Fruit fly (Drosophila melanogaster) whole organism, embryonic: ENCODE results near the gene Mdh2.

ENCODE experiments used
- Atf3 ChIP-seq: fragments of 200-800 bp; sonication (Bioruptor generic); optimal IDR thresholded peaks from 3 replicates; lab custom pipeline; 2016; ENCODE audit warnings: missing biosample characterization, missing genetic modification characterization
- Blimp-1 ChIP-seq: fragments of 200-800 bp; sonication (Bioruptor generic); optimal IDR thresholded peaks from 3 replicates; lab custom pipeline; 2018; ENCODE audit warnings: missing biosample characterization, missing genetic modification characterization, mild to moderate bottlenecking, moderate library complexity, missing genetic modification reagents
- BtbVII ChIP-seq: fragments of 200-800 bp; sonication (Bioruptor generic); optimal IDR thresholded peaks from 3 replicates; lab custom pipeline; 2017; ENCODE audit warnings: missing biosample characterization, mild to moderate bottlenecking, missing genetic modification characterization
- CG10321 ChIP-seq: fragments of 200-800 bp; sonication (Bioruptor generic); IDR thresholded peaks from 2 replicates; pipeline ENCODE4 v1.3.6; 2022; ENCODE audit warnings: missing biosample characterization, missing genetic modification characterization
- CG10431 ChIP-seq: fragments of 200-800 bp; sonication (Bioruptor generic); optimal IDR thresholded peaks from 3 replicates; lab custom pipeline; 2018; ENCODE audit warnings: missing biosample characterization, mild to moderate bottlenecking, missing genetic modification characterization
- CG11085 ChIP-seq: fragments of 200-800 bp; sonication (Bioruptor generic); IDR thresholded peaks from 2 replicates; pipeline ENCODE4 v1.3.6; 2022; ENCODE audit warnings: missing biosample characterization, missing genetic modification characterization
- CG1233 ChIP-seq: fragments of 200-800 bp; sonication (Bioruptor generic); optimal IDR thresholded peaks from 4 replicates; lab custom pipeline; 2018; ENCODE audit warnings: missing biosample characterization, mild to moderate bottlenecking, missing genetic modification characterization
- CG12769 ChIP-seq: fragments of 200-800 bp; sonication (Bioruptor generic); optimal IDR thresholded peaks from 2 replicates; lab custom pipeline; 2019; ENCODE audit warnings: missing biosample characterization, mild to moderate bottlenecking, missing genetic modification characterization, moderate library complexity
- CG14860 ChIP-seq: fragments of 200-800 bp; sonication (Bioruptor generic); IDR thresholded peaks from 3 replicates; pipeline ENCODE4 v1.3.6; 2022; ENCODE audit warnings: missing biosample characterization, missing genetic modification characterization; ENCODE audit not compliant: partially characterized antibody
- CG1529 ChIP-seq: fragments of 200-800 bp; sonication (Bioruptor generic); optimal IDR thresholded peaks from 3 replicates; lab custom pipeline; 2018; ENCODE audit warnings: missing biosample characterization, missing genetic modification characterization
- CG17359 ChIP-seq: fragments of 200-800 bp; sonication (Bioruptor generic); optimal IDR thresholded peaks from 3 replicates; lab custom pipeline; 2018; ENCODE audit warnings: missing biosample characterization, mild to moderate bottlenecking, missing genetic modification characterization, moderate library complexity
- CG30431 ChIP-seq: fragments of 200-800 bp; sonication (Bioruptor generic); optimal IDR thresholded peaks from 2 replicates; lab custom pipeline; 2017; ENCODE audit warnings: missing biosample characterization, missing genetic modification characterization
- CG33213 ChIP-seq: fragments of 200-800 bp; sonication (Bioruptor generic); optimal IDR thresholded peaks from 3 replicates; lab custom pipeline; 2016; ENCODE audit warnings: missing biosample characterization, missing genetic modification characterization
- CG5245 ChIP-seq: fragments of 200-800 bp; sonication (Bioruptor generic); optimal IDR thresholded peaks from 3 replicates; lab custom pipeline; 2016; ENCODE audit warnings: missing biosample characterization, missing genetic modification characterization
- CG5953 ChIP-seq: fragments of 200-800 bp; sonication (Bioruptor generic); IDR thresholded peaks from 2 replicates; pipeline ENCODE4 v1.3.6; 2022; ENCODE audit warnings: missing biosample characterization, missing genetic modification characterization
- CG6175 ChIP-seq: fragments of 200-800 bp; sonication (Bioruptor generic); IDR thresholded peaks from 3 replicates; pipeline ENCODE4 v1.3.6; 2022; ENCODE audit warnings: missing biosample characterization, missing genetic modification characterization
- CG8089 ChIP-seq: fragments of 200-800 bp; sonication (Bioruptor generic); optimal IDR thresholded peaks from 3 replicates; lab custom pipeline; 2016; ENCODE audit warnings: missing biosample characterization, missing genetic modification characterization
- CG8290 ChIP-seq, 3 experiments: fragments of 200-800 bp; sonication (Bioruptor generic); optimal IDR thresholded peaks; 2 replicates each; lab custom pipeline; 2016 to 2019; ENCODE audit warnings: missing biosample characterization in 3 of 3, missing genetic modification characterization in 3 of 3, mild to moderate bottlenecking in 2 of 3, moderate library complexity in 1 of 3
- Dbx ChIP-seq: fragments of 200-800 bp; sonication (Bioruptor generic); IDR thresholded peaks from 3 replicates; pipeline ENCODE4 v1.3.6; 2022; ENCODE audit warnings: missing biosample characterization, missing genetic modification characterization
- ERR ChIP-seq: fragments of 200-800 bp; sonication (Bioruptor generic); optimal IDR thresholded peaks from 2 replicates; lab custom pipeline; 2016; ENCODE audit warnings: missing biosample characterization, missing genetic modification characterization
- HLH3B ChIP-seq: fragments of 200-800 bp; sonication (Bioruptor generic); IDR thresholded peaks from 2 replicates; pipeline ENCODE4 v1.3.6; 2022; ENCODE audit warnings: missing biosample characterization, missing genetic modification characterization
- Lhr ChIP-seq: fragments of 200-800 bp; sonication (Bioruptor generic); optimal IDR thresholded peaks from 3 replicates; lab custom pipeline; 2017; ENCODE audit warnings: mild to moderate bottlenecking, missing biosample characterization, missing genetic modification reagents, missing genetic modification characterization
- Max ChIP-seq: fragments of 200-800 bp; sonication (Bioruptor generic); optimal IDR thresholded peaks from 2 replicates; lab custom pipeline; 2016; ENCODE audit warnings: missing biosample characterization, mild to moderate bottlenecking, missing genetic modification characterization
- NC2α ChIP-seq: fragments of 200-800 bp; sonication (Bioruptor generic); optimal IDR thresholded peaks from 2 replicates; lab custom pipeline; 2016; ENCODE audit warnings: missing biosample characterization, missing genetic modification characterization
- NC2β ChIP-seq: fragments of 200-800 bp; sonication (Bioruptor generic); optimal IDR thresholded peaks from 2 replicates; lab custom pipeline; 2016; ENCODE audit warnings: missing biosample characterization, missing genetic modification characterization
- NFAT ChIP-seq: fragments of 200-800 bp; sonication (Bioruptor generic); IDR thresholded peaks from 2 replicates; pipeline ENCODE4 v1.3.6; 2022; ENCODE audit warnings: missing biosample characterization, missing genetic modification characterization
- Oli ChIP-seq: fragments of 200-800 bp; sonication (Bioruptor generic); optimal IDR thresholded peaks from 2 replicates; lab custom pipeline; 2018; ENCODE audit warnings: missing biosample characterization, mild to moderate bottlenecking, missing genetic modification characterization, moderate library complexity
- Sox102F ChIP-seq: fragments of 200-800 bp; sonication (Bioruptor generic); optimal IDR thresholded peaks from 2 replicates; lab custom pipeline; 2018; ENCODE audit warnings: missing biosample characterization, mild to moderate bottlenecking, missing genetic modification characterization, moderate library complexity
- Xrp1 ChIP-seq: fragments of 200-800 bp; sonication (Bioruptor generic); IDR thresholded peaks from 2 replicates; pipeline ENCODE4 v1.3.6; 2022; ENCODE audit warnings: missing biosample characterization, missing genetic modification characterization
- ac ChIP-seq: fragments of 200-800 bp; sonication (Bioruptor generic); optimal IDR thresholded peaks from 3 replicates; lab custom pipeline; 2017; ENCODE audit warnings: missing biosample characterization, mild to moderate bottlenecking, missing genetic modification characterization
- bowl ChIP-seq: fragments of 200-800 bp; sonication (Bioruptor generic); IDR thresholded peaks from 2 replicates; pipeline ENCODE4 v1.3.6; 2022; ENCODE audit warnings: missing biosample characterization, missing genetic modification characterization
- br ChIP-seq: fragments of >200 bp; optimal IDR thresholded peaks from 2 replicates; lab custom pipeline; 2017
- btn ChIP-seq: fragments of 200-800 bp; sonication (Bioruptor generic); optimal IDR thresholded peaks from 2 replicates; lab custom pipeline; 2016; ENCODE audit warnings: missing biosample characterization, missing genetic modification characterization
- danr ChIP-seq: fragments of 200-800 bp; sonication (Bioruptor generic); IDR thresholded peaks from 2 replicates; pipeline ENCODE4 v1.3.6; 2022; ENCODE audit warnings: missing biosample characterization, missing genetic modification characterization
- dmrt99B ChIP-seq: fragments of 200-800 bp; sonication (Bioruptor generic); optimal IDR thresholded peaks from 2 replicates; lab custom pipeline; 2018; ENCODE audit warnings: missing biosample characterization, mild to moderate bottlenecking, missing genetic modification characterization, moderate library complexity
- h ChIP-seq: fragments of >200 bp; optimal IDR thresholded peaks from 2 replicates; lab custom pipeline; 2017
- jumu ChIP-seq: fragments of 200-800 bp; sonication (Bioruptor generic); optimal IDR thresholded peaks from 3 replicates; lab custom pipeline; 2016; ENCODE audit warnings: missing biosample characterization, missing genetic modification characterization
- oc ChIP-seq: fragments of 200-800 bp; sonication (Bioruptor generic); optimal IDR thresholded peaks from 2 replicates; lab custom pipeline; 2018; ENCODE audit warnings: missing biosample characterization, mild to moderate bottlenecking, missing genetic modification characterization, moderate library complexity
- pfk ChIP-seq: fragments of 200-800 bp; sonication (Bioruptor generic); optimal IDR thresholded peaks from 2 replicates; lab custom pipeline; 2018; ENCODE audit warnings: missing biosample characterization, mild to moderate bottlenecking, missing genetic modification characterization, moderate library complexity
- ranshi ChIP-seq: fragments of 200-800 bp; sonication (Bioruptor generic); IDR thresholded peaks from 2 replicates; pipeline ENCODE4 v1.3.6; 2022; ENCODE audit warnings: missing biosample characterization, missing genetic modification characterization
- sc ChIP-seq, 3 experiments: fragments of >200 bp in 2 of 3; fragments of 200-800 bp in 1 of 3; sonication (Bioruptor generic) in 1 of 3; optimal IDR thresholded peaks; 2 replicates in 2 of 3; 3 replicates in 1 of 3; lab custom pipeline; 2017; ENCODE audit warnings: mild to moderate bottlenecking in 1 of 3, missing biosample characterization in 1 of 3, missing genetic modification characterization in 1 of 3, missing genetic modification reagents in 1 of 3
- schlank ChIP-seq: fragments of 200-800 bp; sonication (Bioruptor generic); optimal IDR thresholded peaks from 2 replicates; lab custom pipeline; 2018; ENCODE audit warnings: missing biosample characterization, mild to moderate bottlenecking, missing genetic modification characterization
- sens ChIP-seq: fragments of 200-800 bp; sonication (Bioruptor generic); peaks from one replicate; lab custom pipeline; 2016; ENCODE audit warnings: missing biosample characterization, missing genetic modification characterization
- sug ChIP-seq: fragments of 200-800 bp; optimal IDR thresholded peaks from 2 replicates; lab custom pipeline; 2019; ENCODE audit warnings: missing biosample characterization, mild to moderate bottlenecking, missing genetic modification characterization, moderate library complexity
- tio ChIP-seq: fragments of 200-800 bp; sonication (Bioruptor generic); optimal IDR thresholded peaks from 2 replicates; lab custom pipeline; 2017; ENCODE audit warnings: missing biosample characterization, missing genetic modification characterization, inconsistent platforms
- trem ChIP-seq: fragments of 200-800 bp; optimal IDR thresholded peaks from 3 replicates; lab custom pipeline; 2019; ENCODE audit warnings: missing biosample characterization, mild to moderate bottlenecking, missing genetic modification characterization, moderate library complexity
- unc-4 ChIP-seq: fragments of 200-800 bp; sonication (Bioruptor generic); IDR thresholded peaks from 2 replicates; pipeline ENCODE4 v1.3.6; 2022; ENCODE audit warnings: missing biosample characterization, missing genetic modification characterization; ENCODE audit not compliant: partially characterized antibody
- wor ChIP-seq: fragments of 200-800 bp; sonication (Bioruptor generic); IDR thresholded peaks from 2 replicates; pipeline ENCODE4 v1.3.6; 2022; ENCODE audit warnings: missing biosample characterization, missing genetic modification characterization
- zen ChIP-seq: fragments of 200-800 bp; sonication (Bioruptor generic); optimal IDR thresholded peaks from 3 replicates; lab custom pipeline; 2018; ENCODE audit warnings: missing biosample characterization, mild to moderate bottlenecking, missing genetic modification characterization, moderate library complexity

Mdh2 gene

DNA sequence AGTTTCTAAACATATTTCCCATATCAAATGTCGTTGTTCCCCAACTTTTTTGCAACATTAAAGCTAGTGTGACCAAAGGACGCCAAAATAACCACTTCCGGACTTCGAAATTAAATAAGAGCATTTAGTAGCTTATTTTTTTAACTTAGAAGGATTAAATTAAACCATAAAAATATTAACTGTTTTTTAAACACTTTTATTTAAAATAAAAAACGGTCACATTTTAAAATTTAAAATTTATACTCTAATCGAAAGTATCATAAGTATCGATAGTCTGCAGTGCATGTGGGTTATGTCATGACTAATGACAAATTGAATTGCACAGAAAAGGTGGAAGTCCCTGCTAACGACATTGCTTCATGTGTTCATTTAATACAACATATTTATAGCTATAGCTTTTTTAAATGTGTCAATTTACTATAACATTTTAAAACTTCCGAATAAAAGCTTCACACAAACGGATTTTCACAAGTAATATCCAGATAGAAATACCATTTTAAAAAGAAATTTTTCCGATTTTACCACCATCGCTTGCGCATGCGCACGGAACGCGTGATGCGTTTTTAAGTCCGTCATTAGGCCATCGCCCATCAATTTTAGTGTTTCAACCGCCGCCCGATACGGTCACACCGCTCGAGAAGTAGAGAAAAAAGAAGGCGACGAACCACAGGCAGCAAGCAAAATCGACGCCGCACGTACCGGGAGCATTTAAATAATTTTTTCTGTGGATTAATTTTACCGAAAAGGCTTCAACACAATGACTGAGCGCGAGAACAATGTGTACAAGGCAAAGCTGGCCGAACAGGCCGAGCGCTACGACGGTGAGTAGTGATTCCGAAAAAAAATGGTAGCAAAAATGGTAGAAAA lies 16.1 kb downstream of the Mdh2 start, which contains the start of the genes CG7156 and 14-3-3epsilon (continued):
- TF ChIP-seq CG6175 (GFP tag; lab: Robert Waterston, UW) (no peak), CG8089 (GFP tag; lab: Kevin White, UChicago) (no peak), HLH3B (no peak), CG5953 (GFP tag; lab: Robert Waterston, UW) (no peak), Dbx (no peak), btn (GFP tag; lab: Kevin White, UChicago) (no peak), sug (tag; lab: Kevin White, UChicago) (peak; percentile 22), CG10431 (no peak), CG8290 (GFP tag; optimal IDR thresholded peaks at IDR 0.05; lab: Kevin White, UChicago) (peak; percentile 42), CG8290 (tag; optimal IDR thresholded peaks at IDR 0.05; lab: Kevin White, UChicago) (no peak), br (lab: Kevin White, UChicago) (no peak), pfk (peak; percentile 7), bowl (GFP tag; lab: Robert Waterston, UW) (no peak), h (lab: Kevin White, UChicago) (no peak), CG11085 (GFP tag; lab: Robert Waterston, UW) (no peak), CG1529 (GFP tag; lab: Kevin White, UChicago) (no peak), ac (GFP tag; lab: Kevin White, UChicago) (no peak), jumu (GFP tag; lab: Kevin White, UChicago) (peak; percentile 2), tio (GFP tag; lab: Kevin White, UChicago) (no peak), wor (GFP tag; lab: Robert Waterston, UW) (no peak), schlank (tag; lab: Kevin White, UChicago) (no peak), NC2β (GFP tag; lab: Kevin White, UChicago) (no peak), Max (GFP tag; lab: Kevin White, UChicago) (peak; percentile 47), Xrp1 (GFP tag; lab: Robert Waterston, UW) (peak; percentile 60), CG17359 (peak; percentile 41), BtbVII (GFP tag; lab: Kevin White, UChicago) (peak; percentile 25), ERR (GFP tag; lab: Kevin White, UChicago) (no peak), oc (peak; percentile 8), Oli (tag; lab: Kevin White, UChicago) (peak; percentile 8), CG12769 (tag; lab: Kevin White, UChicago) (no peak), NC2α (GFP tag; lab: Kevin White, UChicago) (peak; percentile 3), CG30431 (no peak), CG10321 (GFP tag; lab: Robert Waterston, UW) (no peak), Blimp-1 (no peak), NFAT (0 out of 2 replicates have a peak, but pooled peaks have one; percentile 3), unc-4 (GFP tag; lab: Robert Waterston, UW) (peak; percentile 45; the same call in 1 of the 2 replicates), trem (tag; lab: Kevin White, UChicago) (peak; percentile 77), sens (GFP tag; lab: Kevin White, UChicago) (peak; percentile 91), sc (optimal IDR thresholded peaks at IDR 0.05; lab: Kevin White, UChicago) (no peak), sc (GFP tag; optimal IDR thresholded peaks at IDR 0.05; lab: Kevin White, UChicago) (no peak), Sox102F (GFP tag; lab: Kevin White, UChicago) (no peak), Lhr (GFP tag; lab: Kevin White, UChicago) (peak; percentile 92), zen (peak; percentile 57), Atf3 (GFP tag; lab: Kevin White, UChicago) (no peak), CG33213 (GFP tag; lab: Kevin White, UChicago) (peak; percentile 49), ranshi (GFP tag; lab: Robert Waterston, UW) (peak; percentile 50; the same call in 1 of the 2 replicates), danr (no peak), CG1233 (GFP tag; lab: Kevin White, UChicago) (peak; percentile 15), CG14860 (GFP tag; lab: Robert Waterston, UW) (peak; percentile 22; the same call in 1 of the 3 replicates), CG5245 (GFP tag; lab: Kevin White, UChicago) (no peak), dmrt99B (tag; lab: Kevin White, UChicago) (no peak)
